Worm (Caenorhabditis elegans) whole organism, early embryonic: Measurements from ENCODE around the gene cin-4.

Experiments used
- F13C5.2 ChIP-seq: sonication (generic microtip); optimal IDR thresholded peaks from 2 replicates; lab custom pipeline; 2017; ENCODE audit warnings: mild to moderate bottlenecking, missing genetic modification characterization, inconsistent platforms, missing compliant biosample characterization
- aly-1 ChIP-seq: sonication (generic microtip); optimal IDR thresholded peaks from 2 replicates; lab custom pipeline; 2016; ENCODE audit warnings: missing genetic modification characterization, missing compliant biosample characterization
- ama-1 ChIP-seq: fragments of 150-350 bp; optimal IDR thresholded peaks from 2 replicates; lab custom pipeline; 2014
- flt-1 ChIP-seq: fragments of 200-800 bp; sonication (Bioruptor generic); IDR thresholded peaks from 2 replicates; pipeline ENCODE4 v1.3.6; 2022; ENCODE audit warnings: missing genetic modification characterization, missing compliant biosample characterization
- pes-1 ChIP-seq: fragments of 200-800 bp; sonication (Bioruptor generic); IDR thresholded peaks from 2 replicates; pipeline ENCODE4 v1.3.6; 2022; ENCODE audit warnings: missing genetic modification reagents, missing genetic modification characterization, missing compliant biosample characterization
- scrt-1 ChIP-seq: fragments of 200-800 bp; sonication (Bioruptor generic); IDR thresholded peaks from 2 replicates; pipeline ENCODE4 v1.3.6; 2022; ENCODE audit warnings: missing genetic modification characterization, missing compliant biosample characterization

ce11 chrII:7053001-7053400 is 14.9 kb downstream of the cin-4 start, which contains the start of gene ZK1127.13:
- TF ChIP-seq aly-1 (tag; lab: Kevin White, UChicago) (no peak), scrt-1 (GFP tag; lab: Robert Waterston, UW) (no peak), F13C5.2 (tag; lab: Kevin White, UChicago) (no peak), flt-1 (GFP tag; lab: Robert Waterston, UW) (no peak), pes-1 (GFP tag; lab: Robert Waterston, UW) (no peak), ama-1 (lab: Kevin White, UChicago) (no peak)
